Worm (Caenorhabditis elegans) whole organism, L4/young adult: Measurements from ENCODE around the gene B0034.1.

ENCODE experiments used
- W03F9.2 ChIP-seq: fragments of 150-350 bp; optimal IDR thresholded peaks from 2 replicates; lab custom pipeline; 2014; ENCODE audit warnings: missing biosample characterization, missing genetic modification characterization
- dao-5 ChIP-seq: sonication (generic microtip); optimal IDR thresholded peaks from 2 replicates; lab custom pipeline; 2016; ENCODE audit warnings: missing genotype, missing genetic modification characterization, moderate library complexity, missing compliant biosample characterization
- him-1 ChIP-seq: sonication (generic microtip); optimal IDR thresholded peaks from 2 replicates; lab custom pipeline; 2016; ENCODE audit warnings: missing genotype, missing genetic modification reagents, missing genetic modification characterization, missing compliant biosample characterization

DNA sequence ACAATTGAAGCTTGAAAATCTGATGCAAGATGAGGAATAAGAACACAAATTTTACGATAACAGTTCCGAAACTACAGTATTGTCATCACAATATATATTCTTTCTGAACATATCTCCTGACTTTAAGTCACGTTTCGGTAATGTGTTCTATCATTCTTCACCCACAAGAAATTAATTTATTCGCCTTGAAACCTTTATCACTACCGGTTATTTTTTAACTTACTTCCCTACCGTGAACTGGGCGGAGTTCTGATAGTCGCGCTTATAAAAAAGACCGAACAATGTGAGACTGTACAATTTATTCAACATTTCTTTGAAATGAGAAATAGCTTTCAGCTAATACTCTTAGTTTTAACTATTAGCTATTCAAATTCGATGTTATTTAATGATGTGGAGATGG is 42.4 kb downstream of the B0034.1 start, which contains the start of gene ins-20:
- no peak for TF ChIP-seq dao-5 (tag; lab: Kevin White, UChicago)
- no peak for TF ChIP-seq him-1 (tag; lab: Kevin White, UChicago)
- no peak for TF ChIP-seq W03F9.2
